Worm (Caenorhabditis elegans) whole organism, L1 larva: ENCODE results near the gene hmg-1.1.

Experiments
- ceh-90 ChIP-seq: sonication (generic microtip); optimal IDR thresholded peaks from 2 replicates; lab custom pipeline; 2016; ENCODE audit warnings: missing genetic modification characterization, missing compliant biosample characterization
- efl-3 ChIP-seq: fragments of 200-800 bp; sonication (Bioruptor generic); optimal IDR thresholded peaks from 2 replicates; lab custom pipeline; 2018; ENCODE audit warnings: mild to moderate bottlenecking, missing genetic modification characterization, missing compliant biosample characterization
- egl-27 ChIP-seq, 2 experiments: fragments of 150-350 bp in 1 of 2; sonication (generic microtip); optimal IDR thresholded peaks; 3 replicates each; lab custom pipeline; 2017 to 2018; ENCODE audit warnings: missing biosample characterization in 2 of 2, missing genetic modification characterization in 2 of 2, missing genetic modification reagents in 2 of 2
- lin-14 ChIP-seq: fragments of 200-800 bp; sonication (Bioruptor generic); optimal IDR thresholded peaks from 2 replicates; lab custom pipeline; 2018; ENCODE audit warnings: mild to moderate bottlenecking, missing genetic modification characterization, moderate library complexity, missing compliant biosample characterization

- TF ChIP-seq lin-14 (no peak), ceh-90 (tag; lab: Kevin White, UChicago) (no peak), efl-3 (no peak), egl-27 (tag; optimal IDR thresholded peaks at IDR 0.05; lab: Kevin White, UChicago) (no peak)
Measured at ce11 chrII:14211118-14211517, 39.4 kb upstream of the hmg-1.1 start, which contains the start of gene hot-7.
